Fruit fly (Drosophila melanogaster): ENCODE results near the gene Cpr97Eb.
A peak's percentile ranks its signal among the peaks of the same experiment; 100 is the strongest.

Cpr97Eb gene

DNA sequence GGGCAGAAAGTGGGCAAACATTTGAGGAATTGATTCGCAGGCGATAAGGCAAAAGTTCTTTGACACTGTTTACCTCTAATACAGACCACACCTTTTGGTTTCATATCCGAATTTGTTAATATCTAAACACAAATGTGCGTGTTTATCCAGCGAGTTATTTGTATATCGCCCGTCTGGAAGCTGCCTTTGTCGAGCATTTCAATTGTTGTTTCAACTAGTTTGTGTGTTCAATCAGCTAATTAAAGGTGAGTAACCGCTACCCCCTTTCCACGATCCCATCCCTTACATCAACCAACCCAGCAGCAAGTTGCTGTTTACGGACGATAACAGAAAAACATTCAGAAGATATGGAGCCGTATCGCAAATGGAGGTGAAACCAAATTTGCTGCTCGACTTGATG is 40.5 kb upstream of the Cpr97Eb start (continued):
- TF ChIP-seq Optix (GFP tag; IDR thresholded peaks at IDR 0.05) (no peak), Elba2 (GFP tag; optimal IDR thresholded peaks at IDR 0.05) (no peak), Dbx (GFP tag; IDR thresholded peaks at IDR 0.05) (peak; percentile 81; the same call in 2 of the 3 replicates), Dek (tag; optimal IDR thresholded peaks at IDR 0.05) (peak; percentile 12), Opbp (GFP tag; IDR thresholded peaks at IDR 0.05; ENCODE audit: partially characterized antibody) (no peak), Sox102F (GFP tag; optimal IDR thresholded peaks at IDR 0.05) (peak; percentile 33), CG12155 (GFP tag; optimal IDR thresholded peaks at IDR 0.05) (no peak), rib (GFP tag; IDR thresholded peaks at IDR 0.05) (peak; percentile 66), crp (GFP tag; optimal IDR thresholded peaks at IDR 0.05) (no peak), CG10366 (GFP tag; IDR thresholded peaks at IDR 0.05) (no peak), Camta (GFP tag; optimal IDR thresholded peaks at IDR 0.05) (peak; percentile 39), lola (GFP tag; optimal IDR thresholded peaks at IDR 0.05) (no peak), chif (GFP tag; optimal IDR thresholded peaks at IDR 0.05) (no peak), Jarid2 (GFP tag; optimal IDR thresholded peaks at IDR 0.05) (peak; percentile 15), ase (GFP tag; IDR thresholded peaks at IDR 0.05) (no peak), CG15479 (GFP tag; optimal IDR thresholded peaks at IDR 0.05) (no peak), Fer2 (tag; optimal IDR thresholded peaks at IDR 0.05) (peak; percentile 13), Hand (GFP tag; optimal IDR thresholded peaks at IDR 0.05) (peak; percentile 21), CG2712 (tag; optimal IDR thresholded peaks at IDR 0.05) (no peak), CG15269 (tag; optimal IDR thresholded peaks at IDR 0.05) (peak; percentile 7), CG10431 (GFP tag; optimal IDR thresholded peaks at IDR 0.05) (no peak), CG1024 (GFP tag; IDR thresholded peaks at IDR 0.05) (no peak), trem (tag; optimal IDR thresholded peaks at IDR 0.05) (no peak), CG34224 (GFP tag; IDR thresholded peaks at IDR 0.05; ENCODE audit: partially characterized antibody) (no peak), Mes4 (GFP tag; optimal IDR thresholded peaks at IDR 0.05) (no peak), Hsf (GFP tag; optimal IDR thresholded peaks at IDR 0.05) (no peak), CG7786 (GFP tag; optimal IDR thresholded peaks at IDR 0.05) (peak; percentile 39), CG18599 (GFP tag; optimal IDR thresholded peaks at IDR 0.05) (peak; percentile 85), CG32767 (GFP tag; IDR thresholded peaks at IDR 0.05) (0 out of 2 replicates have a peak, but pooled peaks have one; percentile 32), CG8359 (GFP tag; optimal IDR thresholded peaks at IDR 0.05; ENCODE audit: borderline replicate concordance) (no peak), CG4282 (GFP tag; optimal IDR thresholded peaks at IDR 0.05) (peak; percentile 3), CG14014 (GFP tag; IDR thresholded peaks at IDR 0.05) (peak; percentile 73; the same call in 1 of the 2 replicates), H15 (GFP tag; IDR thresholded peaks at IDR 0.05) (no peak), cad (GFP tag; optimal IDR thresholded peaks at IDR 0.05) (no peak), CG30403 (GFP tag; optimal IDR thresholded peaks at IDR 0.05) (no peak), corto (GFP tag; optimal IDR thresholded peaks at IDR 0.05) (no peak), CG1647 (GFP tag; optimal IDR thresholded peaks at IDR 0.05) (peak; percentile 17), dati (GFP tag; IDR thresholded peaks at IDR 0.05) (no peak), az2 (GFP tag; optimal IDR thresholded peaks at IDR 0.05) (no peak), HLH3B (GFP tag; IDR thresholded peaks at IDR 0.05) (peak; percentile 31; the same call in 1 of the 2 replicates), CG1529 (GFP tag; optimal IDR thresholded peaks at IDR 0.05) (no peak), lab (GFP tag; optimal IDR thresholded peaks at IDR 0.05) (peak; percentile 87), sug (tag; optimal IDR thresholded peaks at IDR 0.05) (peak; percentile 0), org-1 (GFP tag; optimal IDR thresholded peaks at IDR 0.05) (peak; percentile 60), gsb-n (tag; optimal IDR thresholded peaks at IDR 0.05) (no peak), grn (GFP tag; optimal IDR thresholded peaks at IDR 0.05) (no peak), D (optimal IDR thresholded peaks at IDR 0.05) (no peak), D (GFP tag; optimal IDR thresholded peaks at IDR 0.05) (no peak), Scr (GFP tag; IDR thresholded peaks at IDR 0.05; ENCODE audit: partially characterized antibody) (no peak), Dll (GFP tag; IDR thresholded peaks at IDR 0.05; ENCODE audit: partially characterized antibody) (no peak), emc (GFP tag; optimal IDR thresholded peaks at IDR 0.05) (peak; percentile 34)
